Fruit fly (Drosophila melanogaster): ENCODE measurements around the gene CG2818.

- TF ChIP-seq CTCF (optimal IDR thresholded peaks at IDR 0.05) = no peak
- no peak for TF ChIP-seq CG8478 (optimal IDR thresholded peaks at IDR 0.05)
These were observed 12.2 kb upstream of the CG2818 start, which contains the start of gene CG42467 for dm6 chr2L:3700990-3701389.
